Worm (Caenorhabditis elegans): Measurements from ENCODE around the gene Y38H8A.7.
A peak's percentile ranks its signal among the peaks of the same experiment; 100 is the strongest.

Gene Y38H8A.7

ce11 chrIV:13454698-13455097 is 602 bp upstream of the Y38H8A.7 start, which contains the start of gene uso-1:
TSS of gene uso-1 (minus strand) at chrIV:13454798.
- no peak for TF ChIP-seq K11D2.4 (GFP tag; IDR thresholded peaks at IDR 0.05)
- no peak for TF ChIP-seq Y67H2A.10 (GFP tag; conservative IDR thresholded peaks at IDR 0.05)

ce11 chrIV:13456138-13456537 is 838 bp downstream of the Y38H8A.7 start:
- TF ChIP-seq ztf-25 (GFP tag; IDR thresholded peaks at IDR 0.05) (0 out of 2 replicates have a peak, but pooled peaks have one; percentile 44), Y95B8A.8 (GFP tag; IDR thresholded peaks at IDR 0.05) (0 out of 2 replicates have a peak, but pooled peaks have one; percentile 12), cebp-2 (GFP tag; IDR thresholded peaks at IDR 0.05) (peak; percentile 91)

ce11 chrIV:13456893-13457292 is 1.6 kb downstream of the Y38H8A.7 start:
- TF ChIP-seq him-1 (tag; optimal IDR thresholded peaks at IDR 0.05) (no peak), hsf-1 (GFP tag; IDR thresholded peaks at IDR 0.05) (no peak), madf-8 (GFP tag; conservative IDR thresholded peaks at IDR 0.05) (no peak), sptf-2 (GFP tag; optimal IDR thresholded peaks at IDR 0.05) (no peak), madf-6 (GFP tag; IDR thresholded peaks at IDR 0.05) (peak; percentile 51; the same call in 1 of the 2 replicates), hlh-26 (GFP tag; conservative IDR thresholded peaks at IDR 0.05) (no peak), gei-17 (GFP tag; optimal IDR thresholded peaks at IDR 0.05) (no peak), sea-2 (GFP tag; IDR thresholded peaks at IDR 0.05) (no peak), rcor-1 (GFP tag; IDR thresholded peaks at IDR 0.05) (no peak), lin-54 (GFP tag; optimal IDR thresholded peaks at IDR 0.05) (no peak), dpff-1 (tag; optimal IDR thresholded peaks at IDR 0.05) (no peak), nfya-1 (tag; optimal IDR thresholded peaks at IDR 0.05; ENCODE audit: borderline replicate concordance, insufficient read depth) (no peak), fkh-3 (tag; optimal IDR thresholded peaks at IDR 0.05) (no peak), Y56A3A.18 (GFP tag; IDR thresholded peaks at IDR 0.05) (no peak), ceh-40 (GFP tag; IDR thresholded peaks at IDR 0.05) (0 out of 2 replicates have a peak, but pooled peaks have one; percentile 44), C06A6.2 (GFP tag; conservative IDR thresholded peaks at IDR 0.05) (no peak), ceh-100 (GFP tag; IDR thresholded peaks at IDR 0.05) (no peak), die-1 (tag; optimal IDR thresholded peaks at IDR 0.05) (no peak), madf-3 (GFP tag; IDR thresholded peaks at IDR 0.05) (no peak), F57A8.1 (GFP tag; optimal IDR thresholded peaks at IDR 0.05) (no peak), F55B11.4 (tag; optimal IDR thresholded peaks at IDR 0.05; ENCODE audit: borderline replicate concordance, insufficient read depth) (no peak), egl-44 (GFP tag; IDR thresholded peaks at IDR 0.05) (no peak), F52B5.7 (tag; optimal IDR thresholded peaks at IDR 0.05) (no peak), aptf-2 (GFP tag; conservative IDR thresholded peaks at IDR 0.05) (no peak), attf-6 (GFP tag; IDR thresholded peaks at IDR 0.05) (peak; percentile 33; the same call in 1 of the 2 replicates), let-526 (GFP tag; IDR thresholded peaks at IDR 0.05) (no peak), snpc-1.3 (tag; optimal IDR thresholded peaks at IDR 0.05; ENCODE audit: insufficient read depth) (no peak), unc-62 (GFP tag; optimal IDR thresholded peaks at IDR 0.05) (no peak), lin-35 (GFP tag; optimal IDR thresholded peaks at IDR 0.05) (no peak), lin-40 (tag; optimal IDR thresholded peaks at IDR 0.05) (no peak), ama-1 (optimal IDR thresholded peaks at IDR 0.05) (no peak), ama-1 (GFP tag; optimal IDR thresholded peaks at IDR 0.05) (no peak), zim-3 (tag; optimal IDR thresholded peaks at IDR 0.05) (no peak), D2030.7 (GFP tag; IDR thresholded peaks at IDR 0.05) (0 out of 2 replicates have a peak, but pooled peaks have one; percentile 30), F23B12.7 (tag; optimal IDR thresholded peaks at IDR 0.05; ENCODE audit: insufficient read depth) (no peak), cebp-2 (GFP tag; IDR thresholded peaks at IDR 0.05) (0 out of 2 replicates have a peak, but pooled peaks have one; percentile 69)
